Worm (Caenorhabditis elegans) whole organism, mixed stage, embryonic: ENCODE measurements around the gene aldo-2.

Source experiments
- ces-1 ChIP-seq: fragments of 150-350 bp; optimal IDR thresholded peaks from 2 replicates; lab custom pipeline; 2014; ENCODE audit warnings: missing biosample characterization, missing genetic modification reagents, missing genetic modification characterization
- elt-3 ChIP-seq: fragments of 150-350 bp; optimal IDR thresholded peaks from 2 replicates; lab custom pipeline; 2014; ENCODE audit warnings: missing biosample characterization, missing genetic modification characterization
- lin-13 ChIP-seq: fragments of 150-350 bp; optimal IDR thresholded peaks from 2 replicates; lab custom pipeline; 2014; ENCODE audit warnings: missing biosample characterization, missing genetic modification characterization
- lsy-2 ChIP-seq: fragments of 150-350 bp; optimal IDR thresholded peaks from 2 replicates; lab custom pipeline; 2014; ENCODE audit warnings: missing biosample characterization, missing genetic modification characterization
- mep-1 ChIP-seq: fragments of 150-350 bp; optimal IDR thresholded peaks from 2 replicates; lab custom pipeline; 2017; ENCODE audit warnings: missing biosample characterization, missing genetic modification reagents, missing genetic modification characterization, inconsistent platforms
- nhr-12 ChIP-seq: fragments of 150-350 bp; optimal IDR thresholded peaks from 2 replicates; lab custom pipeline; 2014; ENCODE audit warnings: missing biosample characterization, missing genetic modification characterization
- pha-4 ChIP-seq: fragments of 150-350 bp; optimal IDR thresholded peaks from 2 replicates; lab custom pipeline; 2018; ENCODE audit warnings: missing biosample characterization, missing genetic modification reagents, missing genetic modification characterization
- snpc-4 ChIP-seq: fragments of 150-350 bp; optimal IDR thresholded peaks from 2 replicates; lab custom pipeline; 2014; ENCODE audit warnings: missing biosample characterization, missing genetic modification characterization
- unc-39 ChIP-seq: fragments of 150-350 bp; optimal IDR thresholded peaks from 2 replicates; lab custom pipeline; 2014; ENCODE audit warnings: missing biosample characterization, missing genetic modification characterization
- unc-62 ChIP-seq: fragments of 150-350 bp; optimal IDR thresholded peaks from 2 replicates; lab custom pipeline; 2014; ENCODE audit warnings: missing biosample characterization, missing genetic modification reagents, missing genetic modification characterization

ce11 chrIII:5882284-5882683 is 5.9 kb upstream of the aldo-2 start:
- no peak for TF ChIP-seq elt-3
- no peak for TF ChIP-seq unc-39 (tag; lab: Kevin White, UChicago)
- no peak for TF ChIP-seq snpc-4
- no peak for TF ChIP-seq lsy-2
- TF ChIP-seq lin-13 (tag; lab: Kevin White, UChicago) = no peak
- no peak for TF ChIP-seq ces-1 (GFP tag; lab: Kevin White, UChicago)
- no peak for TF ChIP-seq nhr-12 (tag; lab: Kevin White, UChicago)
- no peak for TF ChIP-seq unc-62 (GFP tag; lab: Kevin White, UChicago)
- no peak for TF ChIP-seq mep-1 (tag; lab: Kevin White, UChicago)
- no peak for TF ChIP-seq pha-4
